Worm (Caenorhabditis elegans) whole organism, L4/young adult: Measurements from ENCODE around the gene nep-15.
"Not testable (repeated sequence)": the region's sequence is repeated elsewhere in the genome, so short reads cannot be mapped to it uniquely, and the experiment has no call there.

Source experiments
- W03F9.2 ChIP-seq: fragments of 150-350 bp; optimal IDR thresholded peaks from 2 replicates; lab custom pipeline; 2014; ENCODE audit warnings: missing biosample characterization, missing genetic modification characterization
- dao-5 ChIP-seq: sonication (generic microtip); optimal IDR thresholded peaks from 2 replicates; lab custom pipeline; 2016; ENCODE audit warnings: missing genotype, missing genetic modification characterization, moderate library complexity, missing compliant biosample characterization
- him-1 ChIP-seq: sonication (generic microtip); optimal IDR thresholded peaks from 2 replicates; lab custom pipeline; 2016; ENCODE audit warnings: missing genotype, missing genetic modification reagents, missing genetic modification characterization, missing compliant biosample characterization

Gene nep-15

ce11 chrX:8381651-8382050 lies 9.6 kb downstream of the nep-15 start:
- no peak for TF ChIP-seq W03F9.2 (tag; lab: Kevin White, UChicago)
- TF ChIP-seq him-1 (tag; lab: Kevin White, UChicago), result no peak
- no peak for TF ChIP-seq dao-5 (tag; lab: Kevin White, UChicago)

- TF ChIP-seq dao-5 (tag; lab: Kevin White, UChicago), result no peak
- TF ChIP-seq him-1 (tag; lab: Kevin White, UChicago), result no peak
- TF ChIP-seq W03F9.2 (tag; lab: Kevin White, UChicago), result no peak
Measured at ce11 chrX:8384642-8385181, 12.7 kb downstream of the nep-15 start, which contains the start of gene F41D9.2. TSS of gene F41D9.2 (minus strand) at chrX:8384945.

- TF ChIP-seq him-1 (tag; lab: Kevin White, UChicago) (peak; percentile 53), dao-5 (tag; lab: Kevin White, UChicago) (no peak)
Measured at ce11 chrX:8386068-8386851, 14.3 kb downstream of the nep-15 start.

ce11 chrX:8390508-8390907 lies 18.5 kb downstream of the nep-15 start:
- TF ChIP-seq him-1 (tag; lab: Kevin White, UChicago) (no peak), W03F9.2 (tag; lab: Kevin White, UChicago) (no peak), dao-5 (tag; lab: Kevin White, UChicago) (no peak)

ce11 chrX:8391505-8391904 lies 19.5 kb downstream of the nep-15 start:
- no peak for TF ChIP-seq W03F9.2 (tag; lab: Kevin White, UChicago)
- no peak for TF ChIP-seq him-1 (tag; lab: Kevin White, UChicago)
- no peak for TF ChIP-seq dao-5 (tag; lab: Kevin White, UChicago)

ce11 chrX:8392539-8392996 lies 20.6 kb downstream of the nep-15 start, which contains the start of gene wrk-1:
TSS of gene wrk-1 (minus strand) at chrX:8392589.
- TF ChIP-seq him-1 (tag; lab: Kevin White, UChicago) (no peak), W03F9.2 (tag; lab: Kevin White, UChicago) (no peak), dao-5 (tag; lab: Kevin White, UChicago) (no peak)

ce11 chrX:8394279-8394678 lies 22.3 kb downstream of the nep-15 start:
- no peak for TF ChIP-seq W03F9.2 (tag; lab: Kevin White, UChicago)
- no peak for TF ChIP-seq him-1 (tag; lab: Kevin White, UChicago)
- no peak for TF ChIP-seq dao-5 (tag; lab: Kevin White, UChicago)

- peak; percentile 93 for TF ChIP-seq dao-5 (tag; lab: Kevin White, UChicago)
- peak; percentile 93 for TF ChIP-seq him-1 (tag; lab: Kevin White, UChicago)
- peak; percentile 63 for TF ChIP-seq W03F9.2 (tag; lab: Kevin White, UChicago)
Measured at ce11 chrX:8404308-8405085, 32.5 kb downstream of the nep-15 start.

ce11 chrX:8406815-8407214 lies 34.8 kb downstream of the nep-15 start:
- no peak for TF ChIP-seq dao-5 (tag; lab: Kevin White, UChicago)
- TF ChIP-seq him-1 (tag; lab: Kevin White, UChicago), result no peak
- no peak for TF ChIP-seq W03F9.2 (tag; lab: Kevin White, UChicago)

ce11 chrX:8408267-8408666 lies 36.3 kb downstream of the nep-15 start, which contains the start of gene sulp-3:
TSS of gene sulp-3 (minus strand) at chrX:8408367.
- no peak for TF ChIP-seq dao-5 (tag; lab: Kevin White, UChicago)
- no peak for TF ChIP-seq him-1 (tag; lab: Kevin White, UChicago)
- no peak for TF ChIP-seq W03F9.2 (tag; lab: Kevin White, UChicago)

ce11 chrX:8410754-8411153 lies 38.7 kb downstream of the nep-15 start, which contains the start of gene F08F1.9:
TSS of gene F08F1.9 (minus strand) at chrX:8410854.
- TF ChIP-seq dao-5, W03F9.2, him-1 (tag; lab: Kevin White, UChicago): not testable (repeated sequence)

ce11 chrX:8413130-8413529 lies 41.1 kb downstream of the nep-15 start, which contains the start of gene F08F1.4:
TSS of gene F08F1.4 (plus strand) at chrX:8413430.
- TF ChIP-seq him-1 (tag; lab: Kevin White, UChicago) (no peak), dao-5 (tag; lab: Kevin White, UChicago) (no peak), W03F9.2 (tag; lab: Kevin White, UChicago) (no peak)

ce11 chrX:8416819-8417218 lies 44.8 kb downstream of the nep-15 start, which contains the start of gene ced-8:
TSS of gene ced-8 (minus strand) at chrX:8416919.
- TF ChIP-seq him-1 (tag; lab: Kevin White, UChicago) (no peak), dao-5 (tag; lab: Kevin White, UChicago) (no peak), W03F9.2 (tag; lab: Kevin White, UChicago) (no peak)
